Worm (Caenorhabditis elegans) whole organism, young adult: Measurements from ENCODE around the gene C48B4.13.

Experiments used
- Y95B8A.8 ChIP-seq: fragments of 200-800 bp; sonication (Bioruptor generic); IDR thresholded peaks from 2 replicates; pipeline ENCODE4 v1.3.6; 2022; ENCODE audit warnings: missing genetic modification reagents, missing genetic modification characterization, missing compliant biosample characterization
- ama-1 ChIP-seq, 3 experiments: fragments of 150-350 bp in 1 of 3; sonication (generic microtip) in 2 of 3; optimal IDR thresholded peaks; 2 replicates each; lab custom pipeline; 2014 to 2018; ENCODE audit warnings: missing biosample characterization in 2 of 3, missing genetic modification characterization in 2 of 3, missing genetic modification reagents in 2 of 3
- bed-1 ChIP-seq: fragments of 200-800 bp; sonication (Bioruptor generic); IDR thresholded peaks from 2 replicates; pipeline ENCODE4 v1.3.6; 2022; ENCODE audit warnings: missing genetic modification reagents, missing genetic modification characterization, missing compliant biosample characterization
- ekl-4 ChIP-seq: fragments of 200-800 bp; sonication (Bioruptor generic); IDR thresholded peaks from 2 replicates; pipeline ENCODE4 v1.3.6; 2022; ENCODE audit warnings: missing genetic modification reagents, missing genetic modification characterization, missing compliant biosample characterization
- ets-4 ChIP-seq: fragments of 200-800 bp; sonication (Bioruptor generic); optimal IDR thresholded peaks from 2 replicates; lab custom pipeline; 2018; ENCODE audit warnings: mild to moderate bottlenecking, missing genetic modification characterization, missing compliant biosample characterization
- gei-17 ChIP-seq: fragments of 200-800 bp; sonication (Bioruptor generic); optimal IDR thresholded peaks from 2 replicates; lab custom pipeline; 2018; ENCODE audit warnings: mild to moderate bottlenecking, missing genetic modification characterization, missing compliant biosample characterization
- lsl-1 ChIP-seq: fragments of 200-800 bp; sonication (Bioruptor generic); optimal IDR thresholded peaks from 2 replicates; lab custom pipeline; 2018; ENCODE audit warnings: mild to moderate bottlenecking, missing genetic modification characterization, moderate library complexity, missing compliant biosample characterization
- madf-6 ChIP-seq: fragments of 200-800 bp; sonication (Bioruptor generic); IDR thresholded peaks from 2 replicates; pipeline ENCODE4 v1.3.6; 2022; ENCODE audit warnings: missing genetic modification reagents, missing genetic modification characterization, missing compliant biosample characterization
- madf-8 ChIP-seq: fragments of 200-800 bp; sonication (Bioruptor generic); conservative IDR thresholded peaks from 2 replicates; pipeline ENCODE4 v1.3.6; 2022; ENCODE audit warnings: missing genetic modification reagents, missing genetic modification characterization, missing compliant biosample characterization
- nhr-80 ChIP-seq: sonication (generic microtip); optimal IDR thresholded peaks from 2 replicates; lab custom pipeline; 2016; ENCODE audit warnings: missing genetic modification characterization, missing compliant biosample characterization
- pha-4 ChIP-seq: fragments of 150-350 bp; sonication (generic microtip); optimal IDR thresholded peaks from 2 replicates; lab custom pipeline; 2014; ENCODE audit warnings: missing biosample characterization, missing genetic modification reagents, missing genetic modification characterization
- snpc-1.1 ChIP-seq: sonication (generic microtip); optimal IDR thresholded peaks from 2 replicates; lab custom pipeline; 2017; ENCODE audit warnings: missing genetic modification characterization, mild to moderate bottlenecking, missing compliant biosample characterization, antibody characterized with exemption, moderate library complexity, missing genotype, missing genetic modification reagents; ENCODE audit not compliant: insufficient read depth
- unc-130 ChIP-seq: sonication (generic microtip); optimal IDR thresholded peaks from 2 replicates; lab custom pipeline; 2016; ENCODE audit warnings: missing genetic modification reagents, missing genetic modification characterization, missing compliant biosample characterization
- ztf-18 ChIP-seq: sonication (generic microtip); optimal IDR thresholded peaks from 2 replicates; lab custom pipeline; 2016; ENCODE audit warnings: missing genotype, mild to moderate bottlenecking, missing genetic modification characterization, missing compliant biosample characterization

ce11 chrIII:9580039-9580891 lies 11.7 kb downstream of the C48B4.13 start, which contains the start of gene ced-7:
- TF ChIP-seq bed-1 (GFP tag; lab: Robert Waterston, UW) (no peak), Y95B8A.8 (no peak), snpc-1.1 (tag; lab: Kevin White, UChicago) (no peak), ama-1 (optimal IDR thresholded peaks at IDR 0.05; lab: Kevin White, UChicago) (no peak), ama-1 (GFP tag; optimal IDR thresholded peaks at IDR 0.05; lab: Kevin White, UChicago) (no peak), gei-17 (no peak), lsl-1 (no peak), madf-6 (GFP tag; lab: Robert Waterston, UW) (no peak), madf-8 (GFP tag; lab: Robert Waterston, UW) (no peak), unc-130 (GFP tag; lab: Kevin White, UChicago) (no peak), nhr-80 (tag; lab: Kevin White, UChicago) (no peak), ztf-18 (tag; lab: Kevin White, UChicago) (no peak), ets-4 (GFP tag; lab: Kevin White, UChicago) (no peak), pha-4 (tag; lab: Kevin White, UChicago) (no peak), ekl-4 (no peak)
